Worm (Caenorhabditis elegans) whole organism, early embryonic: ENCODE data around the gene M03F8.5.

Experiments used
- B0310.2 ChIP-seq: sonication (generic microtip); optimal IDR thresholded peaks from 2 replicates; lab custom pipeline; 2016; ENCODE audit warnings: mild to moderate bottlenecking, missing genetic modification characterization, missing compliant biosample characterization
- ama-1 ChIP-seq: fragments of 150-350 bp; optimal IDR thresholded peaks from 2 replicates; lab custom pipeline; 2014
- ets-7 ChIP-seq: sonication (generic microtip); optimal IDR thresholded peaks from 2 replicates; lab custom pipeline; 2016; ENCODE audit warnings: missing genotype, missing genetic modification characterization, missing compliant biosample characterization
- flt-1 ChIP-seq: fragments of 200-800 bp; sonication (Bioruptor generic); IDR thresholded peaks from 2 replicates; pipeline ENCODE4 v1.3.6; 2022; ENCODE audit warnings: missing genetic modification characterization, missing compliant biosample characterization
- hmbx-1 ChIP-seq: sonication (generic microtip); optimal IDR thresholded peaks from 2 replicates; lab custom pipeline; 2016; ENCODE audit warnings: mild to moderate bottlenecking, missing genetic modification characterization, missing compliant biosample characterization
- hmg-4 ChIP-seq: fragments of 200-800 bp; sonication (Bioruptor generic); optimal IDR thresholded peaks from 2 replicates; lab custom pipeline; 2018; ENCODE audit warnings: mild to moderate bottlenecking, missing genetic modification characterization, missing compliant biosample characterization
- scrt-1 ChIP-seq: fragments of 200-800 bp; sonication (Bioruptor generic); IDR thresholded peaks from 2 replicates; pipeline ENCODE4 v1.3.6; 2022; ENCODE audit warnings: missing genetic modification characterization, missing compliant biosample characterization
- sea-1 ChIP-seq: fragments of 200-800 bp; sonication (Bioruptor generic); conservative IDR thresholded peaks from 2 replicates; pipeline ENCODE4 v1.3.6; 2022; ENCODE audit warnings: missing genetic modification characterization, missing compliant biosample characterization
- tbx-37 ChIP-seq: fragments of 200-800 bp; sonication (Bioruptor generic); conservative IDR thresholded peaks from 2 replicates; pipeline ENCODE4 v1.3.6; 2022; ENCODE audit warnings: missing genetic modification reagents, missing genetic modification characterization, missing compliant biosample characterization

DNA sequence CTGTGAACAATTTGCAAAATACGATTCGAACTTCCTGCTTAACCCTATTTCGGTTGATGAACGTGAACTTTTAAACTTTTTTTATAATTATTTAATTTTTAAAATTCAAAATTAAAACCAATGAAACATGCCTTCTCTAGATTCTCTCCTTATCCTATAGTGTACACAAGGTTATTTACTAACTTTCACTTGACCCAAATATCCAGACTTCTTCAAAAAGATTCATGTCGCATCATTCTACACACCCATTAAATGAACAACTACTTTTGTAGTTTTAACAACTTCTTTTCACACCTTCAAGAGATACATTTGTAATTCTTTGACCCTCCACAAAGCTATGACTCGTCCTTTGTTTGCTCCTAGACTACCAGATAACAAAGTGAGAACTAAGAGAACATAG lies 46.1 kb upstream of the M03F8.5 start:
- TF ChIP-seq ets-7 (tag; lab: Kevin White, UChicago) (no peak), hmg-4 (GFP tag; lab: Kevin White, UChicago) (no peak), flt-1 (no peak), ama-1 (no peak), tbx-37 (GFP tag; lab: Robert Waterston, UW) (no peak), B0310.2 (tag; lab: Kevin White, UChicago) (no peak), hmbx-1 (tag; lab: Kevin White, UChicago) (no peak), scrt-1 (GFP tag; lab: Robert Waterston, UW) (no peak), sea-1 (GFP tag; lab: Robert Waterston, UW) (no peak)
